Worm (Caenorhabditis elegans): ENCODE results near the gene col-79.

ce11 chrII:10656395-10656794, 47.0 kb upstream of the col-79 start:
- TF ChIP-seq ref-1 (GFP tag; conservative IDR thresholded peaks at IDR 0.05) = no peak
- no peak for TF ChIP-seq med-1 (GFP tag; optimal IDR thresholded peaks at IDR 0.05; ENCODE audit: insufficient read depth)
- no peak for TF ChIP-seq flt-1 (GFP tag; IDR thresholded peaks at IDR 0.05)
